Worm (Caenorhabditis elegans) whole organism, L2 larva: ENCODE results near the gene fmo-3.

ENCODE experiments used
- elt-3 ChIP-seq: sonication (generic microtip); optimal IDR thresholded peaks from 2 replicates; lab custom pipeline; 2017; ENCODE audit warnings: missing biosample characterization, missing genetic modification characterization
- fos-1 ChIP-seq: fragments of 150-350 bp; optimal IDR thresholded peaks from 2 replicates; lab custom pipeline; 2014; ENCODE audit warnings: missing biosample characterization, missing genetic modification characterization
- lin-13 ChIP-seq: fragments of 150-350 bp; optimal IDR thresholded peaks from 2 replicates; lab custom pipeline; 2014; ENCODE audit warnings: missing biosample characterization, missing genetic modification reagents, missing genetic modification characterization
- snpc-4 ChIP-seq: fragments of 150-350 bp; optimal IDR thresholded peaks from 2 replicates; lab custom pipeline; 2014; ENCODE audit warnings: missing biosample characterization, missing genetic modification characterization
- unc-62 ChIP-seq: fragments of 150-350 bp; optimal IDR thresholded peaks from 2 replicates; lab custom pipeline; 2014; ENCODE audit warnings: missing biosample characterization, missing genetic modification reagents, missing genetic modification characterization

ce11 chrIII:10651634-10652033 lies 42.8 kb upstream of the fmo-3 start:
- TF ChIP-seq snpc-4 (tag; lab: Kevin White, UChicago) (no peak), unc-62 (no peak), fos-1 (tag; lab: Kevin White, UChicago) (peak; percentile 18), elt-3 (no peak), lin-13 (GFP tag; lab: Kevin White, UChicago) (no peak)
